Worm (Caenorhabditis elegans): Measurements from ENCODE around the gene F41B4.3.

- TF ChIP-seq Y22D7AL.16 (tag; optimal IDR thresholded peaks at IDR 0.05) (no peak), unc-3 (GFP tag; conservative IDR thresholded peaks at IDR 0.05) (no peak), unc-3 (tag; optimal IDR thresholded peaks at IDR 0.05) (no peak)
Observed at ce11 chrX:6867707-6868106, 31.8 kb upstream of the F41B4.3 start.

Measured in whole organism, late embryonic.